Fruit fly (Drosophila melanogaster) whole organism: Measurements from ENCODE around the gene Rpt6.

Experiments
- CG8478 ChIP-seq: fragments of >200 bp; optimal IDR thresholded peaks from 2 replicates; lab custom pipeline; 2018; ENCODE audit warnings: inconsistent platforms
- Dll ChIP-seq: fragments of >200 bp; optimal IDR thresholded peaks from 2 replicates; lab custom pipeline; 2017
- EcR ChIP-seq, 2 experiments: fragments of >200 bp; optimal IDR thresholded peaks; 2 replicates each; lab custom pipeline; 2017; ENCODE audit warnings: missing biosample characterization in 2 of 2, missing genetic modification characterization in 2 of 2, missing genetic modification reagents in 2 of 2
- pan ChIP-seq: fragments of >200 bp; optimal IDR thresholded peaks from 2 replicates; lab custom pipeline; 2017
- psq ChIP-seq: fragments of >200 bp; optimal IDR thresholded peaks from 2 replicates; lab custom pipeline; 2017
- usp ChIP-seq: fragments of >200 bp; optimal IDR thresholded peaks from 2 replicates; lab custom pipeline; 2017; ENCODE audit warnings: missing biosample characterization, missing genetic modification characterization, mixed read lengths

DNA sequence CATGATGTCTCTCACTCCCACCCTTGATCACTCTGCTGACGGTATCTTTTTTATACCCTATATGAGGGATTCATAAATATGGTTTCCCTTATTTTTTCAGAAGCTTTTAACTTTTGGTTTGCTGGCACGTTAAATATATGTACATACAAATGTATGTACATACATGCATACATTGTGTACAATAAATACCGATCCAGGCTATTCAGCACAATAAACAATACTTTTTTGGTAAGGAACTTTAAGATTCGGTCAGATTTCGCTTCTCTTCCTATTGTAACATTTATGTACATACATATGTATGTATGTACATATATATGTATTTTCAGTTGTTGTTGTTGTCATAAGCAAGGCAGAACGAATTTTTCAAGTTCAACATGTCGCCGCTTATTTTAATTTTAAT is 33.8 kb upstream of the Rpt6 start:
- TF ChIP-seq usp (GFP tag; lab: Kevin White, UChicago) (no peak), Dll (lab: Kevin White, UChicago) (no peak), psq (lab: Kevin White, UChicago) (no peak), pan (lab: Kevin White, UChicago) (no peak), CG8478 (lab: Kevin White, UChicago) (no peak), EcR (GFP tag; optimal IDR thresholded peaks at IDR 0.05; lab: Kevin White, UChicago) (no peak)
